Worm (Caenorhabditis elegans): ENCODE data around the gene R151.10.

R151.10 gene

DNA sequence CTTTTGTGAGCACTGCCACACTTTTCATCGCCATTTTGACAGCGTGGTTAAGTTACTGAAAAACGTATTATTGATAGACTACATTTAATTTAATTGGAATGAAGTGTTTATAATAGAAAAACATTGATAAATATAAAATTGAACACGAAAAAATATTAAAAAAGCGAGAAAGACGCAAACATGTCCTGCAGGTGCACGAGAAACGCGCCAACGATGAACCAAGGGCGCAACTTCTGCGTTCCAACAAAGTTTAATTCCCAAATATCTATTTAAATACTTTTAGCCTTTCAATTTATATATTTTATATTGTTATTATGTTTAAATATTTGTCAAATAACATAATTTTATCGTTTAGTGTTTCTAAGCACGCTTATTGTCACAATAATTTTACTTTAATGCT, 3.4 kb upstream of the R151.10 start, which contains the start of gene ndus-8:
Gene ndus-8 (minus strand): TSS at position 55 of the 400 bp plus-strand sequence.
- no peak for TF ChIP-seq unc-62 (GFP tag; optimal IDR thresholded peaks at IDR 0.05)

DNA sequence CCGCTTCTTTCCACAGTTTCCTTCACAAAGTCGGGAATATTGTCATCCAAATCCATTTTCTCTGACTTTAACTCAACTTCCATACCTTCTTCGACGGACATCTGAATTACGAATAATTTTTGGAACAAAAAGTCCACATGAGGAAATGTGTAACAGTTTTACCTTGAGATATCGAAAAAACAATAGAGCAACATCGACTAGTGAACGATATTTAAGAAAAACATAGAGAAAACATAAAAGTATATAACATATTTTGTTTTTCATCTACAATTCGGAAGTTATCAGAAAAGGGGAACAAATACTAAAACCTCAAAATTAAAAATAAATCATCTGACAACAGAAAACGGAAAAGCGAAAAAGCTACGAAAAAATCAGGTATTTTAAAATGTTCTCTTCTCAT, 2.0 kb upstream of the R151.10 start, which contains the start of gene adr-2:
Gene adr-2 (minus strand): TSS at position 101 of the 400 bp plus-strand sequence.
- no peak for TF ChIP-seq unc-62 (GFP tag; optimal IDR thresholded peaks at IDR 0.05)

DNA sequence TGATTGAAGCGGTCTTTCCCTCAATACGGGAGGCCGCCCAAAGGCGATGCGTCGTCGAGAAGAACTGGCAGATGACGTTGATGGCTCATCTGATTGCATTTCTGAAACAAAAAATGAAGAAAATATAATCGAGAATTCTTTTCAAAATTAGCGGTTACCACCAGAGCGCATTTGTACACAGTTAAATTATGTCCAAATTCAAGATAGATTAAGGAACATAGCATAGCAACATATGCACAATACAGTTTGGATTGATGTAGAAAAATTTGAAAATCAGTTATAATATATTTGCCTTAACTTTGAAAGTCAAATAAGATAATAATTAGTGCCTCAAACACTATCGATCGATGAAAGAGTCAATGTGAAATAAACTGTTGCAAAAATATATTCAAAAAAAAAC, 1.1 kb downstream of the R151.10 start, which contains the start of gene R151.8:
Gene R151.8 (minus strand): TSS at position 101 of the 400 bp plus-strand sequence.
- no peak for TF ChIP-seq unc-62 (GFP tag; optimal IDR thresholded peaks at IDR 0.05)

DNA sequence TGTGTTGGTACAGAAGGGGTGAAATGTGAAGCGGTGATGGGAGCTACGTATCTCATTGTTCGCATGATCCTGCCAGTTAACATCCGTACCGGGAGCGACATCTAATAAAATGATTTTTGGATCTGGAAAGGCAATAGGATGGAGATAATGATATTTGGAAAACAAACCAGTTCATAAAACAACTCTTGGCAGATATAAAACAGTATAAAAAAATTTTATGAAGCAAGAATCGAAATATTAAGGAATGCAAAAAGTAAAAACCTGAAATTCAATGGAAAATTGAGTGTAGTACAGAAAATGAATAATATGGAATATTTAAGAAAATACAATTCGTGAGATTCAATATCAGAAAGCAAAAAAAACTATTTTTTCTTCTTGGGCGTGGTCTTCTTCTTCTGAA, 4.1 kb downstream of the R151.10 start, which contains the start of gene hsp-75:
Gene hsp-75 (minus strand): TSS at position 101 of the 400 bp plus-strand sequence.
- TF ChIP-seq unc-62 (GFP tag; optimal IDR thresholded peaks at IDR 0.05) = no peak

DNA sequence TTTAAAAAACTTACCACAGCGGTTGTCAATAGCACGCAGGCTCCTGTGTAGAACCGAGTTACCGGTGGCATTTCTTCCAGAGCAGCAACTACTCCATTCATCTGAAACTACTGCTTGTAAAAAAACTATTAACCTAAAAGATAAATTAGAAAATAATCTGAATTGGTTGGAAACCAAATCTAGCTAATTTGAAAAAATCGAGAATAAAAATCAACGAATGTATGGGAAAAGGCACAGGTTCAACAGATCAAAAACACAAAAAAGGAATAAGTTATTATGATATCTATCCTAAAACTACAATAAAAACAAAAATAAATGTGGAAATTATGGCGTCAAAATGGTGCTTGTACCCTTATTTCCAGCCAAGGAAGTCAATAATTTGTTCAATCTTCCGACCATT, 7.7 kb downstream of the R151.10 start, which contains the start of gene der-2:
Gene der-2 (minus strand): TSS at position 101 of the 400 bp plus-strand sequence.
- no peak for TF ChIP-seq unc-62 (GFP tag; optimal IDR thresholded peaks at IDR 0.05)

DNA sequence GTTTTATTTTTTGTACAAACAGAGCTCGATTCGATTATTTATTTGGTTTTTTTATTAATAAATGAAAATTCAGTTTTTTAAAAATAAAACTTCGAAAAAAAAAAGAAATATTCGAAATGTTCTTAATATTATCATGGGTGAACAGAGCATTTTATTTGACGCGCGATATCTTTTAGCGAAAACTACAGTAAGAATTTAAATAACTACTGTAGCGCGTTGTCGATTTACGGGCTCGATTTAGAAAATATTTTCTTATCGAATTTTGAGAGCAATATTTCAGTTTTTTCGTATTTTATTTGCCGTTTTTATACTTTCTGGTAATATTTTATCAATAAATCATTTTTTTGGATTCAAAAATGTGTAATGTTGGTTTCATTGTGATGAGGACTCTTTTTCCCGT, 9.6 kb downstream of the R151.10 start:
- no peak for TF ChIP-seq unc-62 (GFP tag; optimal IDR thresholded peaks at IDR 0.05)

DNA sequence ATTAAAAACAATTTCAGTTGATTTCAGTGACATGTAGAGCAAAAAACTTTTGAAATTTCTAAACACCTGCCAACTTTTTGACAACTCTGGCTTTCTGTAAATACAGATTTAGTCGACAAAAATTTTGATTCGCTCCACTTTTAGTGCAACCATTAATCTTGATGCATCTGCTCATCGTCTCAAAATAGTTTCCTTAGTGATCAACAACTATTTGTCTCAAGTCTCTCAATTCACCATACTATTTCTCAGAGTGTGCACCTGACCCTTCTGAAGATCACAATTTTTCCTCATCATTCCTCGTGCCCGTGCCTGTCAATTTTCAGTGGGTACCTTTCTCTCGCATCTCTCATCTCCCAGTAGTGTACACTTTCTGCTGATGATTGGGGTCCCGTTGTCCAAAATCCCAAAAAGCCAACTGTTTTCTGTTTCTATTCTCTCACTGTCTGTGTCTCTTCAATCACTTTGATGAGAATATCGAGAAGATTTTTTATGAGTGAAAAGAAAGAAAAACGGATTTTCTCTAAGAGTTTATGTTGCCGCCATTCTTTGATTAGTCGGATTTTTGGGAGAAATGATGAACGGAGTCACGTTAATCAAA, 13.7 kb downstream of the R151.10 start:
- TF ChIP-seq unc-62 (GFP tag; optimal IDR thresholded peaks at IDR 0.05) = no peak

DNA sequence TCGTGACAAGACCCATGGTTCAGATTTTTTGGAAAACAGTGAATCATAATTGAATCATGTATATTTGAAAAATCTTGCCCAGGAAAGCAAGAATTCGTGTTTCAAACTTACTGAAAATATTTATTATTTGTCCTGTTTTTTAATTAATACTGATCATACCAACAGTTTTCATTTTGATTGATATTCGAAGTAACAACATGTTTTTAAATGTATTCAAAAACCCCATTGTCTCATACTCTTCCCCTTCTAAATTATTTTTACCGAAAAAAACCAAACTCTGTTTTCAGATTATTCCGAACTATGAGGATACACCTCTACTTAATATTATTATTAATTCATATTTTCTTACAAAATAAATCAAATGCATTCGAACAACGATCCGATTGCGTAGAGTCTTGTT, 14.5 kb downstream of the R151.10 start, which contains the start of gene R151.1:
Gene R151.1 (plus strand): TSS at position 301 of the 400 bp plus-strand sequence.
- no peak for TF ChIP-seq unc-62 (GFP tag; optimal IDR thresholded peaks at IDR 0.05)

DNA sequence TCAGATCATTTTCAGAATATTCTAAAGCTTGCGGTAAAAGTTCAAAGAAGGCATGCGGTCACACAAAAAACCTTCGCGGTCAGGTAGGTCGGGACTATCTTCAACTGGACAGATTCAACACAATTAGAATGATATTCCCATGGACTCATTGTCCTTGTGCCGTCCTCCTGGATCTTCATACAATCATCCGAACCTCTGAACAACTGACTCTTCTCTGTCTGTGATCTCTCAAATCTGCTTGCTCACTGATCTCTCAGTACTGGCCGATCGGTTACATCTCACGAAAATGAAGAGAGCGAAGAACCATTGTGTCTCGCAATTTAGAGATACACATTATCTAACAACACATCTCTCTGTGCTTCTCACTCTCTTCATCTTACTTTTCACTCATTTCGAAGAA, 15.2 kb downstream of the R151.10 start:
- no peak for TF ChIP-seq unc-62 (GFP tag; optimal IDR thresholded peaks at IDR 0.05)

DNA sequence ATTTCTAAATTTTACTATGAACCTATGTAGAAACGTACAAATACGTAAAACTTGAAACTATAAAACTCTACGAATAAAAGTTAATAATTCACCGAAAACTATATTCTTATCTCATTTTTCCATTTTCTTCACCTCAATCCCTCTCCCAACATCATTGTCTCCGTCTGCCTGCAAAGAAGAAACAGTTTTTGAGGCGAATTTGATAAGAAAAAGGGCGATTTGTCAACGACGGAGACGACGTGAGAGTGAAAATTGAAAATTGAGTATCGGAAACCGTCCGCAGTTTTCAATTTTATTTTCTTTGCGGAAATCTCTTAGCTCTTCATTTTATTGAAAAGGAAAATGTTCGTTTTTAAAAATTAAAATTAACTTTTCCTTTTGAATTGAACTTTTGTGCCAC, 18.7 kb downstream of the R151.10 start:
- TF ChIP-seq unc-62 (GFP tag; optimal IDR thresholded peaks at IDR 0.05) = no peak

DNA sequence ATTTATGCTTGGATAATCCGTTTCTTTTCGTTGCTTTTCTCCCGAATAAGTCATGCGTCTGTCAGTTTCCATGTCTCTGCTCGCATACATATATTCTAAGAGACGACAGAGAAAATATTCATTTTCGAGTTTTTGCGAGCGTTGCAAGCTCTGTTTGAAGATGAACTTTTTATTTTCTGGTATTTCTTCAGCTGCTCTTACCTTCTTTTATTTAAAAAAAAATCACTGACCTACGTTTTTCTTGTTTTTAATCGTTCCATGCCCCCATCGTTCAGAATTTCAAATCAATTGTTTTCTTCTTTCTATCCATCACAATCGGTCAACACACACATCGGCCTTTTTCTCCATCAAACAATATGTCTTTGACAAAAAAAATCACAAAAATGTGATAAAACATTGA, 20.3 kb downstream of the R151.10 start:
- no peak for TF ChIP-seq unc-62 (GFP tag; optimal IDR thresholded peaks at IDR 0.05)

DNA sequence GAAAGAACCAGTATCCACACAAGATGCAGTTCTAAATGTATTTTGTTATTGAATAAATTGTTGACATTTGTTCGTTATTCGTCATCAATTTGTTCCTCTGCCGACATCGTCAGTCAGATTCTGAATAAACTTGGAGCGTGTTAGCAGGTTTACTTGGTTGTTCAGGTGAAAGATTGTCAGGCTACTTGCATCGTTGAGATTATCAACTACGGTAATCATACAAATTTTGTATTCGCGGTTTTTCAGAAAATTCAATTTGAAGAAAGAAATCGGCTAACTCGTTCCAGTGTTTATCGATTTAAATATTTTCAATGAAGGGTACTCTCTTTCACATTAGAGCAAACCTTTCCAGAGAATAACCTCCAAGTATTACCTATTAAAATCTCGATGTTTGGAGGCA, 21.0 kb downstream of the R151.10 start, which contains the start of gene R151.2:
Gene R151.2 (plus strand): TSS at position 247 of the 400 bp plus-strand sequence.
- TF ChIP-seq unc-62 (GFP tag; optimal IDR thresholded peaks at IDR 0.05) = no peak

DNA sequence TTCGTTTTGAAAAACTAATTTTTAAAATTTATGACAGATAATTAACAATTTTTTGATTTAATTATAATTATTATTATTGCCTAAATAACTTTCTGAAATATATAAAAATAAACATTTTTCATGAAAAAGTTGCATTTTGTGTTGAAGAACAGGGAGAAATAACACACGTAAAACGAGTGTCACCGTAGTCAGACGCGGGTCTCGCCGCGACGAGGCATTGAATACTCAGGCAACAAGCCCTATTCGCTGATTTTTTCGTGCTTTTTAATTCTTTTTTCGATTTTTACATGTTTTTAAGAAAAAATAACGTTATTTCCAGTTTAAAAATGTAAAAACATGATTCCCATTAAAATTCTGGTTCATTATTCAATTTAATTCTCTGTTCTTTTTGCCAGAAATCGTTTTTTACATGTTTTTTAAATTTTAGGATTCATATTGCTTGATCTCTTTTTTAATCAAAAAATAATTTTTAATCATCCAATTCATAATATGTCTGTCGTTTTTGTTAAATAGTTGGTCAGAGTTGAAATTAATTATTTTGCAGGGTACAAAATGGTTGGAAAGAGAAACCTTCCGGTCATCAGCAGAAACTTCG, 22.7 kb downstream of the R151.10 start, which contains the start of gene rpl-6:
Gene rpl-6 (plus strand): TSS at position 545 of the 595 bp plus-strand sequence.
- TF ChIP-seq unc-62 (GFP tag; optimal IDR thresholded peaks at IDR 0.05) = no peak

DNA sequence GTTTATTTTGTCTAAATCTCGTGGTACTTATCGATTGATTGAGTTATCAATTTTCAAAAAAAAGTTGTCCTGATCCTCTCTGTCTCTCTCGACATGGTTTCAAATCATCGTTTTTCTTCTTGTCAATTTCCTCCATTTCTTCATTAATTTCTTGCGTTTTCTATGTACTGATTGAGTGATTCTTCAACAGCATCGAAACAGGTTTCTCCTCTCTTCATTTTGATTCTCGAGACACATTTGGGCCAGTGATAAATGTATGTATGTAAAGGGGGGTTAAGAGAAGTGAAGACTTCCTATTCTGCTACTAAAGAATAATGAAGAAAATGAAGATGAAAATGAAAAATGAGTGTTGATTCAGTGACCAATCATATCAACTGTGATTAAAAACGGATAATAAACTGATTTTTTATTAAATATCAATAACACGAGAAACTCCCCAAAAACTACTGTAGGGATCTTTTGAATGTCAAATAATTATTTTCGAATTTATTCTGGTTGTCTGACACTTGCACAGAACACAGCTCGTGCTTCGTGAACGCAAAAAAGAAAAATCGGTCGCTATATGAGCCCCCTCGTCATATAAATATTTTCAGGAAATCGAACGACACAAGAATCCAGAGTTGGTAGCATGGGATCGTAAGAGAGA, 27.5 kb downstream of the R151.10 start:
- TF ChIP-seq unc-62 (GFP tag; optimal IDR thresholded peaks at IDR 0.05) = no peak

DNA sequence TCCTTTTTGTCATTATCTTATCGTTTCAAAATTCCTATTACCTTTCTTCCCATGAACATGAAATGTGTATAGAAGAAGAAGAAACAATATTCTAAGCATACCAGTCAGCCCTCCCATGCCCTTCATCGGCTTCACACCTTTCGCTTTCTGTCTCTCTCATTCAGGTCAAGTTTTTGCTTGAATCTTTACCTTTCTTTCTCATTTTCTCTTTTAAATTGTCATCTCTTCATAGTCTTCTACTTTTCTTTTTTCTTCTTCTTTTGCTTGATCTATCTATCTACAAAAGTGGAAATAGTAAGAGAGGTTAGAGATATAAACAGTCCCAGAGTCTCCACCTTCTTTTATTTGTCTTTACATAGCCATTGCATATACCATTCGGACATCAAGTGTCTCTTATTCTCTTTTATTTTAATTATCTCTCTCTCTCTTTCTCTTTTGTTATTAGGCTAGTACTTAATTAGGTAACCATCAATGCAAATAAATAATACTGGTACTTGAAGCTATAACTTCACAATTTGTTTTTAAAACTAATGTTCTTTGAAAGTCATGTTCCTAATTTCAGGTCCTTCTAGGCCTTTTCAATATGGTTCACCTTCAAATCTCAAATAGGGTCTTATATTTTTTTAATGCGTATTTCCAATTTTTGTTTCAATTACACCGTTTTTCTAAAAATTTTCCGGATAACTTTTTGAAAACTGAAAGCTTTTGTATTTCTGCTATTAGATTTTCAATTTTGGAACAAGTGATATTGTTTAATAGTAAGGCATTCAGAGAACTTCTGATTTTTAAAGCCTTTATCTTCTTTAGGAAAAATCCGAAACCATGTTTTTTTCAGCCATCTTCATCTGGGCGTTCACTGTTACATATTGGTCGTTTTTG, 29.1 kb downstream of the R151.10 start, which contains the start of gene dpy-31:
Gene dpy-31 (plus strand): TSS at position 829 of the 879 bp plus-strand sequence.
- no peak for TF ChIP-seq unc-62 (GFP tag; optimal IDR thresholded peaks at IDR 0.05)

All from whole organism, dauer.